Worm (Caenorhabditis elegans): ENCODE measurements around the gene mcm-5.
A peak's percentile ranks its signal among the peaks of the same experiment; 100 is the strongest.

Gene mcm-5

DNA sequence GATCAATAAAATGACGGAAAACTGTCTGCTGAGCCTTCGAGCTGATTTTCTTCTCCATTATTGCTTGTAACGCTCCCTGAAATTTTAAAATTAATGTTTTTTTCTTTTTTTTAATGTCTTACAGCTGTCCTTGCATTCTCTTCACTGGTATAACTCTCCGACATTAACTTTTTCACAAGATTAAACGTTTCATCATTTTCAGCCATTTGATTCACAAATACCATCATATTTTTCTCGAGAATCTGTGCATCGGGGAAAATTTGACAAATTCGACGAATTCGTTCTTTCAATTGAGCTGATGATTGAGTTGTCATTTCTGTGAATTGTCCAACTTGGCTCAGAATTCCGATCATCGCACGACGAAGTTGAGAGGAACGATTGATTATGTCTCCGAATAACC lies 18.2 kb upstream of the mcm-5 start:
- TF ChIP-seq unc-39 (tag; optimal IDR thresholded peaks at IDR 0.05) (no peak), fkh-2 (tag; optimal IDR thresholded peaks at IDR 0.05) (no peak), nfya-1 (tag; optimal IDR thresholded peaks at IDR 0.05; ENCODE audit: insufficient read depth) (no peak), fos-1 (tag; optimal IDR thresholded peaks at IDR 0.05) (no peak), skn-1 (tag; optimal IDR thresholded peaks at IDR 0.05) (no peak), nhr-11 (tag; optimal IDR thresholded peaks at IDR 0.05) (no peak), ceh-28 (tag; optimal IDR thresholded peaks at IDR 0.05) (no peak), tbx-2 (tag; optimal IDR thresholded peaks at IDR 0.05) (no peak)

DNA sequence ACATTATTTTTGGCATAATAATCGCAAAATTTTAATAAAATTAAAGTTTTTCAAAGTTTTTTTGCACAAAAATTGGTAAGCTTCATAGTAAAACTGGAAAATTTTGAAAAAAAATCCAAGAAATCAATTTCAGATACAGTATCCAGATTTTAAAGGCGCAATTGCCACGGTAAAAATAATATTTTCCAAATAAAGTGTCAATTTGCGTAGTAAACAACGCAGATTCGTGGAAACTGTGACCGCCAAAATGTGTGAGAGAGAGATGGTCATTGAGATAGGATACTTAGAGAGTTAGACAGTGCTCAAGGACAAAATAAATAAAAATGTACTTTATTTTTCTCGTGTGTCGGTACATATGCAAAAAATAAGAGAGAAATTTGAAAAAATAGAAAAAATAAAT lies 11.7 kb upstream of the mcm-5 start:
- TF ChIP-seq nhr-25 (tag; optimal IDR thresholded peaks at IDR 0.05) (peak; percentile 47), elt-3 (tag; optimal IDR thresholded peaks at IDR 0.05) (no peak)

DNA sequence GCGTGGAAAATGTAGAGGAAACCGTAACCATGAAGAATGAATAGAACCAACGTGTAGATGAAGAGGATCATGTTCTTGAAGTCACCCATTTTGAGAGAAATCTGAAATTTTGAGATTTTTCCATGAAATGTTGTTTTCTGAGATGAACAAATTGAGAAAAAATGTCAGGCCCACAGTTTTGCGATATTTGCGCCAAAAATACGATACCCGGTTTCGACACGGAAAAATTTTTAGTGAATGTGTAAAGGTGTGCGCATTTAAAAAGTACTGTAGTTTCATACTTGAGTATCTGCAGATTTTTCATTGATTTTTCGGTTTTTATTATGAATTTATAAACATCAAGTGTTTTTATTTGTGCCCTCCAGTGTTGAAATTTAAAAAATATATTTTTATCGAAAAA lies 11.2 kb upstream of the mcm-5 start, which contains the start of gene R10E4.9:
Gene R10E4.9, minus strand, starts transcription at position 101 of the 400 bp plus-strand sequence.
- no peak for TF ChIP-seq fkh-2 (tag; optimal IDR thresholded peaks at IDR 0.05)
- TF ChIP-seq unc-62 (GFP tag; optimal IDR thresholded peaks at IDR 0.05): no peak
- TF ChIP-seq nhr-43 (tag; optimal IDR thresholded peaks at IDR 0.05; ENCODE audit: poor library complexity, severe bottlenecking): no peak
- TF ChIP-seq pqm-1 (tag; optimal IDR thresholded peaks at IDR 0.05): no peak
- TF ChIP-seq nfya-1 (tag; optimal IDR thresholded peaks at IDR 0.05; ENCODE audit: insufficient read depth): no peak
- TF ChIP-seq nhr-12 (tag; optimal IDR thresholded peaks at IDR 0.05): no peak
- no peak for TF ChIP-seq jun-1 (tag; optimal IDR thresholded peaks at IDR 0.05)
- no peak for TF ChIP-seq ztf-4 (tag; optimal IDR thresholded peaks at IDR 0.05)
- no peak for TF ChIP-seq nhr-25 (tag; optimal IDR thresholded peaks at IDR 0.05)
- no peak for TF ChIP-seq lsy-12 (tag; optimal IDR thresholded peaks at IDR 0.05)
- TF ChIP-seq lin-39 (tag; optimal IDR thresholded peaks at IDR 0.05): no peak
- no peak for TF ChIP-seq aly-2 (tag; optimal IDR thresholded peaks at IDR 0.05)
- no peak for TF ChIP-seq nhr-237 (tag; optimal IDR thresholded peaks at IDR 0.05)

DNA sequence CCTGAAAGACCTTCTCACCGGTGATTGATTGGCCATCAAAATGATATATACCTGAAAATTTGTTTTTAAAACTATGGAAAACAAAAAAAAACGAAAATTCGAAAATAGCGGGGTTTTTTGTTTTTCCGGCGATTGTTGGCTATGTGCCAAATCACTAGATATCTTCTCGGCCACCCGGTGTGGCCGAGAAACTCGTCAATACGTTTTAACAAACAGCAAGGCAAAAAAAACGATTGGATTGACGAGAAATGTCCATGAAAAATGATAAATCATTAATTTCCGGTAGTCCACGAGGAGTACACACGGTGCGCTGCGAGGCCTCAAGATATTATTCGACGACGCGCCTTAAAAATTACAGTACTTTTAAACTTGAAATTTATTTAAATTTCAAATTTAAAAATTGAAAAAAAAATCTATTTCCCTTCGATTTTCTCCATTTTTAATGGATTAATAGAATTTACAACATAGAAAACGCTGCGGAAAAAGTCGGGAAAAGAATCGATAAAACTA lies 10.0 kb upstream of the mcm-5 start, which contains the start of gene R10E4.11:
Gene R10E4.11, minus strand, starts transcription at position 51 of the 510 bp plus-strand sequence.
- peak; percentile 12 for TF ChIP-seq hmg-11 (tag; optimal IDR thresholded peaks at IDR 0.05)
- TF ChIP-seq ceh-82 (tag; optimal IDR thresholded peaks at IDR 0.05): no peak

DNA sequence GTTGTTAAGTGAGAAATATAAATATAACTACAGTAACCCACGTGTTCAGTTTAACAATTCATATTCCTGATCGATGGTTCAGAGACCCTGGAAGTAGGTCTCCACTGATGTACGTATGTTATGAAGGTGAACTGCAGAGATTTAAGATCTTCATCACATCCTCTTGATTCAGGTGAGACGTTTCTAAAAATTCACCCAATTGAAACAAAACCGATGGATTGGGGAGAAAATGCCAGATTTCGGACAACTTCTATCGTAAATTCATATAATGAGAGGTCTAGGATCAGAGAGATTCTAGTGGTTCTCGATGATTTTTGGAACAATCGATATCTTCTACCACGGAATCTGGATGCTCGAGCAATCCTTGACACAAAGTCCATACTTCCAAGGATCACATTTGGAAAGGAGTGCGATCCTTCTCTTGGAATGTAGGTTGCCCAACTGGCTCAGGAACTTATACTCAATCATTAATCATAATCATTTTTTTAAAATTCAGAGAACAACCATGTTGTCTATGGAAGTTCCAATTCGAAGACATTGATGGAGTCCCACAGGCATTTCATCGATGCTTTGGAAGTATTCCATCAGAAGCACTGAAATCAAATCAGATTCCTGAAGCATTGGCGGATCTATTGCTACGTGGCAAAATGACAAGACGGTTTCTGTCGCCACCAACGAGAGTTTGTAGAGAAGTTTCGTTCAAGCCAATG lies 3.2 kb upstream of the mcm-5 start, which contains the start of the genes nth-1 and R10E4.7:
Gene nth-1, minus strand, starts transcription at position 101 of the 710 bp plus-strand sequence.
Gene R10E4.7, plus strand, starts transcription at position 660 of the 710 bp plus-strand sequence.
- TF ChIP-seq daf-12 (tag; optimal IDR thresholded peaks at IDR 0.05) (no peak), aly-2 (tag; optimal IDR thresholded peaks at IDR 0.05) (no peak), nhr-11 (tag; optimal IDR thresholded peaks at IDR 0.05) (no peak), zag-1 (tag; optimal IDR thresholded peaks at IDR 0.05) (no peak), nhr-23 (tag; optimal IDR thresholded peaks at IDR 0.05) (no peak), elt-2 (tag; optimal IDR thresholded peaks at IDR 0.05) (no peak), fkh-2 (tag; optimal IDR thresholded peaks at IDR 0.05) (no peak), egl-5 (tag; optimal IDR thresholded peaks at IDR 0.05) (no peak), egl-27 (tag; optimal IDR thresholded peaks at IDR 0.05) (no peak), pqm-1 (tag; optimal IDR thresholded peaks at IDR 0.05) (no peak), fos-1 (tag; optimal IDR thresholded peaks at IDR 0.05) (no peak), ceh-16 (tag; optimal IDR thresholded peaks at IDR 0.05) (no peak)

DNA sequence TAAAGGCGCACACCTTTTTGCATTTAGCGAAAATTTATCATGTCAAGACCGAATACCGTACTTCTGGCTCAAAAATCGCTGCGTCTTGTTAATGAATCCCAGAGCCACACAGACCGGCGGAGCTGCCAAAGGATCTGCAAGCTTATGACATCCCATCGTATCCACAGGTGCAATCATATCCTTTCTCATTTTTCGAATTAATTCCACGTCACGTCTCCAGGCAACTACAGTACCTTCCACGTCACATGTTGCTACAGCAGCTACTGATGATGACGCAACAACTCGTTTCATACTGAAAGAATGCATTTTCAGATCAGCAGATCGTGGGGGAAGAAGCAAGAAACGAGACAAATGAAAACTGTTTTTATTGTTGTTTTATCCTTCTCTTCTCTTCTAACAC lies 2.0 kb upstream of the mcm-5 start, which contains the start of gene R10E4.6:
Gene R10E4.6, plus strand, starts transcription at position 301 of the 400 bp plus-strand sequence.
- TF ChIP-seq ceh-28 (tag; optimal IDR thresholded peaks at IDR 0.05): no peak
- TF ChIP-seq mdl-1 (tag; optimal IDR thresholded peaks at IDR 0.05): no peak
- no peak for TF ChIP-seq R02D3.7 (tag; optimal IDR thresholded peaks at IDR 0.05)
- no peak for TF ChIP-seq nhr-67 (tag; optimal IDR thresholded peaks at IDR 0.05)
- TF ChIP-seq skn-1 (tag; optimal IDR thresholded peaks at IDR 0.05): no peak
- no peak for TF ChIP-seq unc-39 (tag; optimal IDR thresholded peaks at IDR 0.05)
- TF ChIP-seq nhr-77 (tag; optimal IDR thresholded peaks at IDR 0.05): no peak
- no peak for TF ChIP-seq ceh-16 (tag; optimal IDR thresholded peaks at IDR 0.05)
- no peak for TF ChIP-seq nhr-12 (tag; optimal IDR thresholded peaks at IDR 0.05)
- no peak for TF ChIP-seq nfya-1 (tag; optimal IDR thresholded peaks at IDR 0.05; ENCODE audit: insufficient read depth)
- no peak for TF ChIP-seq elt-3 (tag; optimal IDR thresholded peaks at IDR 0.05)
- TF ChIP-seq ceh-82 (tag; optimal IDR thresholded peaks at IDR 0.05): no peak
- TF ChIP-seq tbx-2 (tag; optimal IDR thresholded peaks at IDR 0.05): no peak
- TF ChIP-seq nhr-23 (tag; optimal IDR thresholded peaks at IDR 0.05): no peak
- no peak for TF ChIP-seq nhr-25 (tag; optimal IDR thresholded peaks at IDR 0.05)
